Fruit fly (Drosophila melanogaster): ENCODE results near the gene CG1677.

The CG1677 gene

dm6 chrX:7336121-7336961 is 69.3 kb downstream of the CG1677 start (continued):
- TF ChIP-seq trem (tag; optimal IDR thresholded peaks at IDR 0.05) = peak; percentile 94
- TF ChIP-seq sob (GFP tag; IDR thresholded peaks at IDR 0.05) = peak; percentile 82
- TF ChIP-seq fd64A (GFP tag; optimal IDR thresholded peaks at IDR 0.05) = peak; percentile 86
- TF ChIP-seq CG6683 (GFP tag; optimal IDR thresholded peaks at IDR 0.05) = peak; percentile 69
- TF ChIP-seq Dfd (GFP tag; optimal IDR thresholded peaks at IDR 0.05) = no peak
- no peak for TF ChIP-seq bigmax (GFP tag; optimal IDR thresholded peaks at IDR 0.05)
- TF ChIP-seq CG17612 (GFP tag; IDR thresholded peaks at IDR 0.05) = peak; percentile 73
- TF ChIP-seq Taf1 (GFP tag; IDR thresholded peaks at IDR 0.05) = peak; percentile 44; the same call in 1 of the 2 replicates
- TF ChIP-seq CG17829 (tag; optimal IDR thresholded peaks at IDR 0.05) = peak; percentile 95
- peak; percentile 50; the same call in 1 of the 2 replicates for TF ChIP-seq al (GFP tag; IDR thresholded peaks at IDR 0.05)
- TF ChIP-seq Six4 (GFP tag; optimal IDR thresholded peaks at IDR 0.05) = peak; percentile 88
- TF ChIP-seq chm (GFP tag; IDR thresholded peaks at IDR 0.05) = peak; percentile 67
- peak; percentile 84 for TF ChIP-seq Ada2b (GFP tag; IDR thresholded peaks at IDR 0.05)
- TF ChIP-seq CG7987 (GFP tag; optimal IDR thresholded peaks at IDR 0.05) = peak; percentile 74
- peak; percentile 56 for TF ChIP-seq CG3163 (GFP tag; optimal IDR thresholded peaks at IDR 0.05)
- TF ChIP-seq Dip2 (GFP tag; IDR thresholded peaks at IDR 0.05) = no peak
- TF ChIP-seq pzg (GFP tag; optimal IDR thresholded peaks at IDR 0.05) = peak; percentile 1
- peak; percentile 68 for TF ChIP-seq CG3838 (GFP tag; optimal IDR thresholded peaks at IDR 0.05)
- TF ChIP-seq CG10267 (tag; optimal IDR thresholded peaks at IDR 0.05) = peak; percentile 87
- peak; percentile 93 for TF ChIP-seq PHDP (tag; optimal IDR thresholded peaks at IDR 0.05)
- TF ChIP-seq Oaz (GFP tag; IDR thresholded peaks at IDR 0.05) = peak; percentile 56
- TF ChIP-seq ERR (GFP tag; optimal IDR thresholded peaks at IDR 0.05) = peak; percentile 77
- TF ChIP-seq CG9215 (GFP tag; IDR thresholded peaks at IDR 0.05) = peak; percentile 69
- peak; percentile 88 for TF ChIP-seq sisA (GFP tag; IDR thresholded peaks at IDR 0.05)
- peak; percentile 93 for TF ChIP-seq gcm (GFP tag; optimal IDR thresholded peaks at IDR 0.05)
- TF ChIP-seq Atf-2 (GFP tag; optimal IDR thresholded peaks at IDR 0.05) = peak; percentile 90
- TF ChIP-seq insv (GFP tag; optimal IDR thresholded peaks at IDR 0.05) = no peak
- peak; percentile 91 for TF ChIP-seq Xbp1 (GFP tag; optimal IDR thresholded peaks at IDR 0.05)
- peak; percentile 83 for TF ChIP-seq H15 (GFP tag; IDR thresholded peaks at IDR 0.05)
- TF ChIP-seq CG11085 (GFP tag; IDR thresholded peaks at IDR 0.05) = peak; percentile 68
- TF ChIP-seq Sox100B (GFP tag; optimal IDR thresholded peaks at IDR 0.05) = peak; percentile 91
- TF ChIP-seq CG8388 (GFP tag; optimal IDR thresholded peaks at IDR 0.05) = peak; percentile 95
- TF ChIP-seq CG15011 (GFP tag; optimal IDR thresholded peaks at IDR 0.05) = peak; percentile 83
- TF ChIP-seq CG2875 (GFP tag; optimal IDR thresholded peaks at IDR 0.05) = peak; percentile 92
- TF ChIP-seq ranshi (GFP tag; IDR thresholded peaks at IDR 0.05) = peak; percentile 76
- no peak for TF ChIP-seq unc-4 (GFP tag; IDR thresholded peaks at IDR 0.05; ENCODE audit: partially characterized antibody)
- TF ChIP-seq CoRest (tag; optimal IDR thresholded peaks at IDR 0.05) = peak; percentile 94
- no peak for TF ChIP-seq sc (optimal IDR thresholded peaks at IDR 0.05)
- peak; percentile 92 for TF ChIP-seq sc (GFP tag; optimal IDR thresholded peaks at IDR 0.05)
- peak; percentile 30 for TF ChIP-seq CG7928 (GFP tag; optimal IDR thresholded peaks at IDR 0.05)
- peak; percentile 85 for TF ChIP-seq CG13296 (GFP tag; optimal IDR thresholded peaks at IDR 0.05)
- peak; percentile 88 for TF ChIP-seq CG4820 (GFP tag; optimal IDR thresholded peaks at IDR 0.05)
- peak; percentile 52 for TF ChIP-seq CG9932 (GFP tag; IDR thresholded peaks at IDR 0.05)
- TF ChIP-seq NfI (GFP tag; optimal IDR thresholded peaks at IDR 0.05) = peak; percentile 90
- TF ChIP-seq Hr78 (GFP tag; optimal IDR thresholded peaks at IDR 0.05) = peak in 1 of 2 experiments; percentile 69
- TF ChIP-seq pros (GFP tag; optimal IDR thresholded peaks at IDR 0.05) = no peak
- TF ChIP-seq CG14965 (GFP tag; optimal IDR thresholded peaks at IDR 0.05; ENCODE audit: borderline replicate concordance) = peak; percentile 56
- peak; percentile 91 for TF ChIP-seq CG11695 (GFP tag; IDR thresholded peaks at IDR 0.05)
- peak; percentile 80 for TF ChIP-seq CG7372 (GFP tag; IDR thresholded peaks at IDR 0.05)

Measured in whole organism, embryonic.